Worm (Caenorhabditis elegans) whole organism, L4 larva: Measurements from ENCODE around the gene gad-1.

Experiments used
- F10B5.3 ChIP-seq: sonication (generic microtip); optimal IDR thresholded peaks from 2 replicates; lab custom pipeline; 2016; ENCODE audit warnings: mild to moderate bottlenecking, missing genetic modification characterization, missing compliant biosample characterization
- T26A8.4 ChIP-seq: fragments of 200-800 bp; sonication (Bioruptor generic); IDR thresholded peaks from 2 replicates; pipeline ENCODE4 v1.3.6; 2022; ENCODE audit warnings: missing genetic modification characterization, missing compliant biosample characterization
- aha-1 ChIP-seq: fragments of 150-350 bp; peaks from one replicate; lab custom pipeline; 2014; ENCODE audit warnings: missing biosample characterization, missing genetic modification characterization
- arid-1 ChIP-seq: fragments of 200-800 bp; sonication (Bioruptor generic); conservative IDR thresholded peaks from 2 replicates; pipeline ENCODE4 v1.3.6; 2022; ENCODE audit warnings: missing genetic modification reagents, missing genetic modification characterization, missing compliant biosample characterization
- ces-1 ChIP-seq: fragments of 150-350 bp; sonication (generic microtip); optimal IDR thresholded peaks from 4 replicates; lab custom pipeline; 2014; ENCODE audit warnings: missing biosample characterization, missing genetic modification reagents, missing genetic modification characterization
- ctbp-1 ChIP-seq: fragments of 200-800 bp; sonication (Bioruptor generic); IDR thresholded peaks from 2 replicates; pipeline ENCODE4 v1.3.6; 2022; ENCODE audit warnings: missing genetic modification reagents, missing genetic modification characterization, missing compliant biosample characterization
- daf-12 ChIP-seq: fragments of 150-350 bp; optimal IDR thresholded peaks from 2 replicates; lab custom pipeline; 2014; ENCODE audit warnings: missing biosample characterization, missing genetic modification reagents, missing genetic modification characterization
- daf-16 ChIP-seq, 3 experiments: sonication (generic microtip); optimal IDR thresholded peaks; 2 replicates each; lab custom pipeline; 2016 to 2017; ENCODE audit warnings: missing genetic modification characterization in 3 of 3, missing genetic modification reagents in 3 of 3, mild to moderate bottlenecking in 2 of 3, missing compliant biosample characterization in 2 of 3, missing biosample characterization in 1 of 3, moderate library complexity in 1 of 3
- dmd-6 ChIP-seq: fragments of 200-800 bp; sonication (Bioruptor generic); IDR thresholded peaks from 2 replicates; pipeline ENCODE4 v1.3.6; 2022; ENCODE audit warnings: missing genetic modification reagents, missing genetic modification characterization, missing compliant biosample characterization
- dmd-9 ChIP-seq: fragments of 200-800 bp; sonication (Bioruptor generic); IDR thresholded peaks from 2 replicates; pipeline ENCODE4 v1.3.6; 2022; ENCODE audit warnings: missing genetic modification reagents, missing genetic modification characterization, missing compliant biosample characterization
- dve-1 ChIP-seq: sonication (generic microtip); optimal IDR thresholded peaks from 2 replicates; lab custom pipeline; 2017; ENCODE audit warnings: antibody characterized with exemption, mild to moderate bottlenecking, missing genetic modification characterization, missing compliant biosample characterization; ENCODE audit not compliant: insufficient read depth
- egl-43 ChIP-seq: fragments of 200-800 bp; sonication (Bioruptor generic); IDR thresholded peaks from 2 replicates; pipeline ENCODE4 v1.3.6; 2022; ENCODE audit warnings: missing genetic modification reagents, missing genetic modification characterization, missing compliant biosample characterization
- fos-1 ChIP-seq: fragments of 150-350 bp; optimal IDR thresholded peaks from 2 replicates; lab custom pipeline; 2014; ENCODE audit warnings: missing biosample characterization, missing genetic modification characterization
- hif-1 ChIP-seq, 2 experiments: sonication (generic microtip); optimal IDR thresholded peaks; 2 replicates each; lab custom pipeline; 2016 to 2017; ENCODE audit warnings: missing compliant biosample characterization in 2 of 2, missing genetic modification characterization in 2 of 2, missing genetic modification reagents in 2 of 2, missing genotype in 2 of 2, mild to moderate bottlenecking in 1 of 2
- hlh-11 ChIP-seq: fragments of 200-800 bp; sonication (Bioruptor generic); optimal IDR thresholded peaks from 2 replicates; lab custom pipeline; 2018; ENCODE audit warnings: mild to moderate bottlenecking, missing genetic modification characterization, missing compliant biosample characterization
- lin-1 ChIP-seq: fragments of 200-800 bp; sonication (Bioruptor generic); IDR thresholded peaks from 2 replicates; pipeline ENCODE4 v1.3.6; 2022; ENCODE audit warnings: missing genetic modification reagents, missing genetic modification characterization, missing compliant biosample characterization
- lin-15B ChIP-seq: fragments of 150-350 bp; sonication (generic microtip); optimal IDR thresholded peaks from 3 replicates; lab custom pipeline; 2014; ENCODE audit warnings: missing biosample characterization, missing genetic modification characterization
- lin-38 ChIP-seq: fragments of 200-800 bp; sonication (Bioruptor generic); IDR thresholded peaks from 2 replicates; pipeline ENCODE4 v1.3.6; 2022; ENCODE audit warnings: missing genetic modification reagents, missing genetic modification characterization, missing compliant biosample characterization
- madf-5 ChIP-seq, 2 experiments: fragments of 200-800 bp; sonication (Bioruptor generic); IDR thresholded peaks; 2 replicates each; pipeline ENCODE4 v1.3.6; 2022; ENCODE audit warnings: missing compliant biosample characterization in 2 of 2, missing genetic modification characterization in 2 of 2
- mdt-29 ChIP-seq: fragments of 200-800 bp; sonication (Bioruptor generic); IDR thresholded peaks from 2 replicates; pipeline ENCODE4 v1.3.6; 2022; ENCODE audit warnings: missing genetic modification reagents, missing genetic modification characterization, missing compliant biosample characterization
- mep-1 ChIP-seq: fragments of 150-350 bp; sonication (generic microtip); optimal IDR thresholded peaks from 3 replicates; lab custom pipeline; 2014; ENCODE audit warnings: missing biosample characterization, missing genetic modification characterization
- nhr-102 ChIP-seq: sonication (generic microtip); optimal IDR thresholded peaks from 2 replicates; lab custom pipeline; 2016; ENCODE audit warnings: mild to moderate bottlenecking, missing genetic modification characterization, moderate library complexity, missing compliant biosample characterization
- nhr-11 ChIP-seq: fragments of 150-350 bp; optimal IDR thresholded peaks from 2 replicates; lab custom pipeline; 2014; ENCODE audit warnings: missing biosample characterization, missing genetic modification characterization
- nhr-111 ChIP-seq: fragments of 200-800 bp; sonication (Bioruptor generic); optimal IDR thresholded peaks from 2 replicates; lab custom pipeline; 2018; ENCODE audit warnings: mild to moderate bottlenecking, missing genetic modification characterization, missing compliant biosample characterization
- nhr-25 ChIP-seq: sonication (generic microtip); optimal IDR thresholded peaks from 2 replicates; lab custom pipeline; 2017; ENCODE audit warnings: missing genetic modification characterization, mild to moderate bottlenecking, missing compliant biosample characterization, antibody characterized with exemption, moderate library complexity, borderline replicate concordance; ENCODE audit not compliant: insufficient read depth
- nhr-28 ChIP-seq: fragments of 150-350 bp; optimal IDR thresholded peaks from 2 replicates; lab custom pipeline; 2014; ENCODE audit warnings: missing biosample characterization, missing genetic modification characterization
- nhr-77 ChIP-seq: fragments of 150-350 bp; optimal IDR thresholded peaks from 2 replicates; lab custom pipeline; 2014; ENCODE audit warnings: missing biosample characterization, missing genetic modification characterization
- php-3 ChIP-seq: fragments of 200-800 bp; sonication (Bioruptor generic); IDR thresholded peaks from 2 replicates; pipeline ENCODE4 v1.3.6; 2022; ENCODE audit warnings: missing genetic modification reagents, missing genetic modification characterization, missing compliant biosample characterization
- pqm-1 ChIP-seq: sonication (generic microtip); optimal IDR thresholded peaks from 2 replicates; lab custom pipeline; 2017; ENCODE audit warnings: missing biosample characterization, missing genetic modification characterization
- saeg-2 ChIP-seq: fragments of 200-800 bp; sonication (Bioruptor generic); IDR thresholded peaks from 2 replicates; pipeline ENCODE4 v1.3.6; 2022; ENCODE audit warnings: missing genetic modification reagents, missing genetic modification characterization, missing compliant biosample characterization
- snpc-4 ChIP-seq: fragments of 150-350 bp; optimal IDR thresholded peaks from 2 replicates; lab custom pipeline; 2014; ENCODE audit warnings: missing biosample characterization, missing genetic modification characterization
- spr-1 ChIP-seq: sonication (generic microtip); optimal IDR thresholded peaks from 2 replicates; lab custom pipeline; 2016; ENCODE audit warnings: mild to moderate bottlenecking, missing genetic modification characterization, missing compliant biosample characterization
- spr-3 ChIP-seq: fragments of 200-800 bp; sonication (Bioruptor generic); optimal IDR thresholded peaks from 2 replicates; lab custom pipeline; 2018; ENCODE audit warnings: mild to moderate bottlenecking, missing genetic modification characterization, missing compliant biosample characterization
- tra-1 ChIP-seq: fragments of 200-800 bp; sonication (Bioruptor generic); IDR thresholded peaks from 2 replicates; pipeline ENCODE4 v1.3.6; 2022; ENCODE audit warnings: missing genetic modification reagents, missing genetic modification characterization, missing compliant biosample characterization
- zag-1 ChIP-seq: fragments of 150-350 bp; optimal IDR thresholded peaks from 2 replicates; lab custom pipeline; 2014; ENCODE audit warnings: missing biosample characterization, missing genetic modification characterization
- zfp-3 ChIP-seq: fragments of 200-800 bp; sonication (Bioruptor generic); conservative IDR thresholded peaks from 2 replicates; pipeline ENCODE4 v1.3.6; 2022; ENCODE audit warnings: missing genetic modification reagents, missing genetic modification characterization, missing compliant biosample characterization

Gene gad-1

DNA sequence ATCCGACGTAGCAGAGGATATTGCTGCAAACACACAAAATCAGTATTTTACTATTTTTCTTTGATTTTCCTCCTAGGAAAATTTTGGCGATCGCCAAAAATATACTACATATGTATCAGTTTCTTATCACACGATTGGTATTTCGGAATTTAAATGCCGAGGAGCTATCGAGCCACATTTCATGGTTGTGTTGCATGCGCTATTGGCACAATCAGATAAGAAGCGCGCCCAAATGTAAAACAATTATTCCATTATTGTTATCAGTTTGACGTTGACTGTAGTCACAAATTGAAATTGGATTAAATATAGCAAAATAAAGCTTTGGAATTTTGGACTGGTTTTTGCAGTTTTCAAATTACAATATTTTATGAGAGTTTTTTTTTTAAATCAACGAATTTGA lies 34.4 kb downstream of the gad-1 start:
- TF ChIP-seq nhr-77 (tag; lab: Kevin White, UChicago) (peak; percentile 17), mep-1 (tag; lab: Kevin White, UChicago) (no peak), nhr-102 (tag; lab: Kevin White, UChicago) (peak; percentile 18), lin-38 (GFP tag; lab: Robert Waterston, UW) (no peak), pqm-1 (tag; lab: Kevin White, UChicago) (peak; percentile 78), dmd-6 (GFP tag; lab: Robert Waterston, UW) (peak; percentile 80), zag-1 (no peak), tra-1 (GFP tag; lab: Robert Waterston, UW) (peak; percentile 50; the same call in 1 of the 2 replicates), madf-5 (GFP tag; IDR thresholded peaks at IDR 0.05; lab: Robert Waterston, UW) (no peak), php-3 (GFP tag; lab: Robert Waterston, UW) (peak; percentile 72), F10B5.3 (tag; lab: Kevin White, UChicago) (no peak), daf-16 (GFP tag; optimal IDR thresholded peaks at IDR 0.05; lab: Kevin White, UChicago) (no peak), daf-16 (tag; optimal IDR thresholded peaks at IDR 0.05; lab: Kevin White, UChicago) (peak; percentile 77), fos-1 (tag; lab: Kevin White, UChicago) (no peak), nhr-11 (tag; lab: Kevin White, UChicago) (no peak), zfp-3 (GFP tag; lab: Robert Waterston, UW) (no peak), hif-1 (tag; optimal IDR thresholded peaks at IDR 0.05; lab: Kevin White, UChicago) (no peak), dve-1 (tag; lab: Kevin White, UChicago) (peak; percentile 80), hlh-11 (peak; percentile 70), nhr-28 (peak; percentile 92), mdt-29 (GFP tag; lab: Robert Waterston, UW) (no peak), nhr-111 (no peak)

DNA sequence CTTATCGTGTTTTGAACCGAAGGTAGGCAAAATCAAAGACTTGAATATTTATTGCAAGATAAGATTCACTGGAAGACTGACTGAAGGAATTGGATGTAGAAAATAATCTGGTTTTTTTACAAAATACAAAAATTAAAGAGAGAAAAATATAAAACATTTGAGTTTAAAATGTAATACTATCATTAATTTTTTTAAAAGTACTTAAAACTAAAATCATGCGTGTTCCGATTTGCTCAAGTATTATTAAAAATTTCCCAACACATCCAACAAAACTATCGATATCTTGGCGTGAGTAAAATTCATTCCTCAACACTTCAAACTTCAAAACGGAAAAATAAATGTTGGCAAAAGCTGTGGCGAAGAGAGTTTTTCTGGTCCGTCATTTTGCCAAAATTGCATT lies 43.1 kb downstream of the gad-1 start, which contains the start of gene F57F4.1:
TSS of gene F57F4.1 (plus strand) at position 301 of the 400 bp plus-strand sequence.
- TF ChIP-seq spr-1 (tag; lab: Kevin White, UChicago) (no peak), tra-1 (GFP tag; lab: Robert Waterston, UW) (no peak), spr-3 (GFP tag; lab: Kevin White, UChicago) (no peak), lin-1 (no peak), hlh-11 (no peak), arid-1 (no peak)

DNA sequence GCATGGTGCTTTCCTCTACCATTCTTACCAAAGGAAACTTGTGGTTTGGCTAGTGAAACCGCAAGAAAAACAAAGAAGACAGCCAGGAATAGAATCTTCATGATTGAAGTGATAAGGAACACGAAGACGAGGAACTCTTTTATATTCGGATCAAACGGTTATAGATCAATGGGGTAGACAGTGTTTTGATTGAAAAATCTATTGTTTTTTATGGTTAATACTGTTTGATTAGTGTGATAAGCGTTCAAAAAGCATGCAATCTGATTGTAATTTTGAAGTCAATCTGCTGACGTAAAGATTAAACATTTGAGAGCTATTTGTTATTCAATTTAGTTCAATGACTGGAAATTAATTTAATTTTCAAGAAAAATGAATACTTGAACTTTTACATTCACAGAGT lies 43.7 kb downstream of the gad-1 start, which contains the start of gene F57F4.2:
TSS of gene F57F4.2 (minus strand) at position 101 of the 400 bp plus-strand sequence.
- TF ChIP-seq daf-12 (tag; lab: Kevin White, UChicago) (no peak), nhr-25 (tag; lab: Kevin White, UChicago) (no peak), dmd-9 (GFP tag; lab: Robert Waterston, UW) (no peak), hif-1 (tag; optimal IDR thresholded peaks at IDR 0.05; lab: Kevin White, UChicago) (no peak), saeg-2 (no peak), aha-1 (tag; lab: Kevin White, UChicago) (no peak), mep-1 (tag; lab: Kevin White, UChicago) (no peak), ctbp-1 (GFP tag; lab: Robert Waterston, UW) (no peak), T26A8.4 (GFP tag; lab: Robert Waterston, UW) (no peak), dve-1 (tag; lab: Kevin White, UChicago) (no peak), ces-1 (GFP tag; lab: Kevin White, UChicago) (no peak), snpc-4 (tag; lab: Kevin White, UChicago) (no peak), lin-15B (tag; lab: Kevin White, UChicago) (no peak), F10B5.3 (tag; lab: Kevin White, UChicago) (no peak), egl-43 (GFP tag; lab: Robert Waterston, UW) (no peak)
